Fruit fly (Drosophila melanogaster): ENCODE results near the gene CG31287.

Gene CG31287

DNA sequence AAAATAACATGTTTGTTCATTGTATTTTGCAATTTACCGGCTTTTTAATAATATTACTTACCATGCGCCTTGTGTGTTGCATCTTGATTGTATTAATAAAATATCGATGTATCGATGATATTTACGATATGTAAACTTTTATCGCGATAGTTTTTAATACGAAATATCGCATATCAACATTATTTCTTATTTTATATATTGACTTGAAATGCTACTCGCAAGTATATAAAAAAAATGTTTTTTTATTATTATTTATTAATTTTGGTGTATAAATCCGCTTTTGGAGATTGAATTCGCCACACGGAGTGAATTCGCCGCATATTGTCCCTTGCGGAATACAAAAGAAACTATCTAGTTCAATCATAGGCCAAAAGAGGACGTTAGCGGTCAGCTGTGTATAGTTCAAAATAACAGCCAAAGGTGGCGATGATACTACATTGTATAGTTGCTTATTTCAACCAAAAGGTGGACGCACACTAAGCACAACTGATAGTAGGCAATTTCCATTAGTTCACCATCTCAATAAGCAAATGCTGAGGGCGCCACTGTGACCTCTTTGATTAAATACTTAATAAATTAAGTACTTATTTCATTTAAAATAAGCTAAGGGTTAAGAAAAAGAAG is 2.1 kb downstream of the CG31287 start, which contains the start of gene mtSSB (continued):
- TF ChIP-seq Hr38 (GFP tag; optimal IDR thresholded peaks at IDR 0.05) = no peak
- TF ChIP-seq Eip75B (GFP tag; optimal IDR thresholded peaks at IDR 0.05) = peak; percentile 73
- TF ChIP-seq Sox14 (GFP tag; optimal IDR thresholded peaks at IDR 0.05) = peak; percentile 82
- peak; percentile 83 for TF ChIP-seq pdm3 (GFP tag; optimal IDR thresholded peaks at IDR 0.05)
- TF ChIP-seq CG4318 (GFP tag; optimal IDR thresholded peaks at IDR 0.05) = no peak
- peak; percentile 91 for TF ChIP-seq Eip78C (GFP tag)
- peak; percentile 33 for TF ChIP-seq CG11762 (GFP tag; optimal IDR thresholded peaks at IDR 0.05; ENCODE audit: insufficient read depth)
- TF ChIP-seq esn (GFP tag; optimal IDR thresholded peaks at IDR 0.05) = peak; percentile 87
- peak; percentile 62 for TF ChIP-seq Sox102F (GFP tag; optimal IDR thresholded peaks at IDR 0.05)
- peak; percentile 85 for TF ChIP-seq lz (GFP tag; optimal IDR thresholded peaks at IDR 0.05)
- TF ChIP-seq CG8632 (GFP tag; optimal IDR thresholded peaks at IDR 0.05) = no peak
- TF ChIP-seq CG6854 (GFP tag; optimal IDR thresholded peaks at IDR 0.05) = no peak
- peak; percentile 69 for TF ChIP-seq eg (GFP tag; IDR thresholded peaks at IDR 0.05)
- TF ChIP-seq CG3032 (tag; optimal IDR thresholded peaks at IDR 0.05) = peak; percentile 31
- peak; percentile 52 for TF ChIP-seq CG1621 (tag; optimal IDR thresholded peaks at IDR 0.05)
- TF ChIP-seq dsx (GFP tag; optimal IDR thresholded peaks at IDR 0.05; ENCODE audit: poor library complexity, severe bottlenecking) = peak; percentile 100
- TF ChIP-seq CG11902 (GFP tag; optimal IDR thresholded peaks at IDR 0.05) = peak; percentile 45
- no peak for TF ChIP-seq CG16779 (tag; optimal IDR thresholded peaks at IDR 0.05)
- peak; percentile 29 for TF ChIP-seq CG10669 (GFP tag; optimal IDR thresholded peaks at IDR 0.05)
- peak; percentile 28 for TF ChIP-seq CG10631 (GFP tag; optimal IDR thresholded peaks at IDR 0.05)
- TF ChIP-seq Smox (GFP tag; optimal IDR thresholded peaks at IDR 0.05) = peak; percentile 8
- peak; percentile 82 for TF ChIP-seq Met (GFP tag; optimal IDR thresholded peaks at IDR 0.05)
- TF ChIP-seq cyc (GFP tag; optimal IDR thresholded peaks at IDR 0.05) = peak; percentile 91
- peak; percentile 41 for TF ChIP-seq fkh (GFP tag; optimal IDR thresholded peaks at IDR 0.05)
- no peak for TF ChIP-seq Lpt (GFP tag; optimal IDR thresholded peaks at IDR 0.05)
- TF ChIP-seq Hr4 (GFP tag; optimal IDR thresholded peaks at IDR 0.05) = peak; percentile 64
- no peak for TF ChIP-seq CG6276 (GFP tag; optimal IDR thresholded peaks at IDR 0.05)
- peak; percentile 74 for TF ChIP-seq vri (GFP tag; optimal IDR thresholded peaks at IDR 0.05)
- TF ChIP-seq CG8119 (GFP tag; IDR thresholded peaks at IDR 0.05) = no peak
- TF ChIP-seq CG3919 (GFP tag; optimal IDR thresholded peaks at IDR 0.05) = peak; percentile 73
- peak; percentile 86 for TF ChIP-seq svp (GFP tag)
- TF ChIP-seq dac (GFP tag; optimal IDR thresholded peaks at IDR 0.05) = no peak
- TF ChIP-seq Eip93F (GFP tag; optimal IDR thresholded peaks at IDR 0.05) = peak; percentile 34
- TF ChIP-seq acj6 (GFP tag; optimal IDR thresholded peaks at IDR 0.05) = peak; percentile 76
- TF ChIP-seq CG34406 (GFP tag; optimal IDR thresholded peaks at IDR 0.05) = peak; percentile 24
- TF ChIP-seq salr (GFP tag; optimal IDR thresholded peaks at IDR 0.05) = peak in 1 of 2 experiments; percentile 55
- peak; percentile 88 for TF ChIP-seq Hr39 (GFP tag; optimal IDR thresholded peaks at IDR 0.05)
- TF ChIP-seq CG8319 (GFP tag; optimal IDR thresholded peaks at IDR 0.05) = peak; percentile 73
- peak; percentile 67 for TF ChIP-seq CG6163 (GFP tag; IDR thresholded peaks at IDR 0.05)
- TF ChIP-seq fd85E (GFP tag; optimal IDR thresholded peaks at IDR 0.05) = no peak
- peak; percentile 69 for TF ChIP-seq topi (GFP tag; optimal IDR thresholded peaks at IDR 0.05)
- no peak for TF ChIP-seq Gug (GFP tag; IDR thresholded peaks at IDR 0.05)
- TF ChIP-seq Ets96B (tag; optimal IDR thresholded peaks at IDR 0.05) = peak; percentile 31

DNA sequence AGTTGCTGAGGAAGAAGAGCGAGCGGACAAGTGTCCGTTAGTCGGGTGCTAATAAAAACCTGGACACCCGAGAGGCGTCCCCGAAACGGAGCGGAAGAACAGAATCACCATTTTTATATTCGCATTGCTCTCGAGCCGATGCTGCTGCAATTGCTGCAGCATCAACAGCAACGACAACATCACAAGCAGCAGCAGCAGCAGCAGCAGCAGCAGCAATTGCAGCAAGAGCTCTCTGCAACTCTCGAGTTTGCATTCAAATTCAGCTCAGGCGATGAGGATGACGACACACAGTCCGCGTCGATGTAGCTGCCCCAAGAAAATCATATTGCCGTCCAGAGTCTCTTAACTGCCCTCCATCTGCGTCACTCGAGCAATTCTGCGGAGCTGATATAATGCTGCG is 3.0 kb downstream of the CG31287 start:
- TF ChIP-seq net (GFP tag; optimal IDR thresholded peaks at IDR 0.05) (no peak), Met (GFP tag; optimal IDR thresholded peaks at IDR 0.05) (no peak), Blimp-1 (GFP tag; optimal IDR thresholded peaks at IDR 0.05) (no peak), acj6 (GFP tag; optimal IDR thresholded peaks at IDR 0.05) (no peak), Hr38 (GFP tag; optimal IDR thresholded peaks at IDR 0.05) (no peak), CG3032 (tag; optimal IDR thresholded peaks at IDR 0.05) (no peak), CG6854 (GFP tag; optimal IDR thresholded peaks at IDR 0.05) (peak; percentile 92), CG10631 (GFP tag; optimal IDR thresholded peaks at IDR 0.05) (no peak), CG6163 (GFP tag; IDR thresholded peaks at IDR 0.05) (0 out of 3 replicates have a peak, but pooled peaks have one; percentile 50), esn (GFP tag; optimal IDR thresholded peaks at IDR 0.05) (no peak), fd59A (GFP tag; optimal IDR thresholded peaks at IDR 0.05) (no peak), CG16779 (tag; optimal IDR thresholded peaks at IDR 0.05) (no peak), ss (GFP tag; optimal IDR thresholded peaks at IDR 0.05) (peak; percentile 43 to 51), OdsH (GFP tag; optimal IDR thresholded peaks at IDR 0.05) (no peak), Eip75B (GFP tag; optimal IDR thresholded peaks at IDR 0.05) (no peak), Lpt (GFP tag; optimal IDR thresholded peaks at IDR 0.05) (no peak), CG8319 (GFP tag; optimal IDR thresholded peaks at IDR 0.05) (no peak), CG6276 (GFP tag; optimal IDR thresholded peaks at IDR 0.05) (peak; percentile 42), CG11902 (GFP tag; optimal IDR thresholded peaks at IDR 0.05) (no peak), Hr39 (GFP tag; optimal IDR thresholded peaks at IDR 0.05) (no peak), CG6792 (GFP tag; optimal IDR thresholded peaks at IDR 0.05) (no peak), CG8119 (GFP tag; IDR thresholded peaks at IDR 0.05) (peak; percentile 22; the same call in 1 of the 3 replicates), CG34406 (GFP tag; optimal IDR thresholded peaks at IDR 0.05) (no peak), fkh (GFP tag; optimal IDR thresholded peaks at IDR 0.05) (no peak)

All from whole organism, prepupa.